Fruit fly (Drosophila melanogaster) whole organism, embryonic: ENCODE measurements around the gene PGAP2.

Source experiments
- Aef1 ChIP-seq: fragments of 200-800 bp; sonication (Bioruptor generic); IDR thresholded peaks from 3 replicates; pipeline ENCODE4 v1.3.6; 2022; ENCODE audit warnings: missing biosample characterization, missing genetic modification characterization
- Atf6 ChIP-seq: fragments of 200-800 bp; sonication (Bioruptor generic); IDR thresholded peaks from 2 replicates; pipeline ENCODE4 v1.3.6; 2022; ENCODE audit warnings: missing biosample characterization, missing genetic modification characterization
- BEAF-32 ChIP-seq: fragments of 200-800 bp; sonication (Bioruptor generic); optimal IDR thresholded peaks from 3 replicates; lab custom pipeline; 2017; ENCODE audit warnings: missing biosample characterization, missing genetic modification characterization, mild to moderate bottlenecking, moderate library complexity, missing genetic modification reagents
- CG10321 ChIP-seq: fragments of 200-800 bp; sonication (Bioruptor generic); IDR thresholded peaks from 2 replicates; pipeline ENCODE4 v1.3.6; 2022; ENCODE audit warnings: missing biosample characterization, missing genetic modification characterization
- CG11695 ChIP-seq: fragments of 200-800 bp; sonication (Bioruptor generic); IDR thresholded peaks from 3 replicates; pipeline ENCODE4 v1.3.6; 2022; ENCODE audit warnings: missing biosample characterization, missing genetic modification characterization
- CG12744 ChIP-seq: fragments of 200-800 bp; sonication (Bioruptor generic); optimal IDR thresholded peaks from 2 replicates; lab custom pipeline; 2016; ENCODE audit warnings: missing biosample characterization, missing genetic modification characterization
- CG14441 ChIP-seq: fragments of 200-800 bp; sonication (Bioruptor generic); IDR thresholded peaks from 2 replicates; pipeline ENCODE4 v1.3.6; 2022; ENCODE audit warnings: missing biosample characterization, missing genetic modification characterization
- CG14667 ChIP-seq: fragments of 200-800 bp; sonication (Bioruptor generic); IDR thresholded peaks from 2 replicates; pipeline ENCODE4 v1.3.6; 2022; ENCODE audit warnings: missing biosample characterization, missing genetic modification characterization
- CG17359 ChIP-seq: fragments of 200-800 bp; sonication (Bioruptor generic); optimal IDR thresholded peaks from 3 replicates; lab custom pipeline; 2018; ENCODE audit warnings: missing biosample characterization, mild to moderate bottlenecking, missing genetic modification characterization, moderate library complexity
- CG17568 ChIP-seq: fragments of 200-800 bp; sonication (Bioruptor generic); optimal IDR thresholded peaks from 2 replicates; lab custom pipeline; 2018; ENCODE audit warnings: missing biosample characterization, mild to moderate bottlenecking, missing genetic modification characterization, moderate library complexity
- CG18599 ChIP-seq: fragments of 200-800 bp; sonication (Bioruptor generic); optimal IDR thresholded peaks from 3 replicates; lab custom pipeline; 2017; ENCODE audit warnings: missing biosample characterization, missing genetic modification characterization, mild to moderate bottlenecking, moderate library complexity, missing genetic modification reagents
- CG18619 ChIP-seq: fragments of 200-800 bp; sonication (Bioruptor generic); optimal IDR thresholded peaks from 3 replicates; lab custom pipeline; 2017; ENCODE audit warnings: missing biosample characterization, mild to moderate bottlenecking, missing genetic modification characterization
- CG2889 ChIP-seq: fragments of 200-800 bp; sonication (Bioruptor generic); IDR thresholded peaks from 3 replicates; pipeline ENCODE4 v1.3.6; 2022; ENCODE audit warnings: missing biosample characterization, missing genetic modification characterization
- CG4282 ChIP-seq: fragments of 200-800 bp; sonication (Bioruptor generic); optimal IDR thresholded peaks from 2 replicates; lab custom pipeline; 2016; ENCODE audit warnings: missing biosample characterization, missing genetic modification characterization
- CG5180 ChIP-seq: fragments of 200-800 bp; sonication (Bioruptor generic); optimal IDR thresholded peaks from 3 replicates; lab custom pipeline; 2017; ENCODE audit warnings: missing biosample characterization, missing genetic modification characterization, mild to moderate bottlenecking, moderate library complexity, missing genetic modification reagents
- CG6683 ChIP-seq: fragments of 200-800 bp; sonication (Bioruptor generic); optimal IDR thresholded peaks from 2 replicates; lab custom pipeline; 2017; ENCODE audit warnings: missing biosample characterization, mild to moderate bottlenecking, missing genetic modification characterization, missing genetic modification reagents
- CG6813 ChIP-seq: fragments of 200-800 bp; sonication (Bioruptor generic); optimal IDR thresholded peaks from 2 replicates; lab custom pipeline; 2017; ENCODE audit warnings: missing biosample characterization, missing genetic modification characterization, mild to moderate bottlenecking, moderate library complexity, missing genetic modification reagents
- CG7271 ChIP-seq: fragments of 200-800 bp; sonication (Bioruptor generic); optimal IDR thresholded peaks from 2 replicates; lab custom pipeline; 2018; ENCODE audit warnings: missing biosample characterization, mild to moderate bottlenecking, missing genetic modification characterization, moderate library complexity
- CG7745 ChIP-seq: fragments of 200-800 bp; sonication (Bioruptor generic); optimal IDR thresholded peaks from 2 replicates; lab custom pipeline; 2018; ENCODE audit warnings: missing biosample characterization, mild to moderate bottlenecking, missing genetic modification characterization, moderate library complexity
- CG7928 ChIP-seq: fragments of 200-800 bp; sonication (Bioruptor generic); optimal IDR thresholded peaks from 2 replicates; lab custom pipeline; 2017; ENCODE audit warnings: missing biosample characterization, mild to moderate bottlenecking, missing genetic modification characterization
- CG8281 ChIP-seq: fragments of 200-800 bp; sonication (Bioruptor generic); optimal IDR thresholded peaks from 2 replicates; lab custom pipeline; 2018; ENCODE audit warnings: missing biosample characterization, mild to moderate bottlenecking, missing genetic modification characterization, moderate library complexity
- CG9876 ChIP-seq: fragments of 200-800 bp; sonication (Bioruptor generic); optimal IDR thresholded peaks from 2 replicates; lab custom pipeline; 2016; ENCODE audit warnings: missing biosample characterization, missing genetic modification characterization
- H15 ChIP-seq: fragments of 200-800 bp; sonication (Bioruptor generic); IDR thresholded peaks from 3 replicates; pipeline ENCODE4 v1.3.6; 2022; ENCODE audit warnings: missing biosample characterization, missing genetic modification characterization
- HLHmδ ChIP-seq: fragments of 200-800 bp; sonication (Bioruptor generic); optimal IDR thresholded peaks from 2 replicates; lab custom pipeline; 2018; ENCODE audit warnings: missing biosample characterization, mild to moderate bottlenecking, missing genetic modification characterization, moderate library complexity
- Hr78 ChIP-seq, 2 experiments: fragments of 200-800 bp in 1 of 2; fragments of >200 bp in 1 of 2; sonication (Bioruptor generic) in 1 of 2; optimal IDR thresholded peaks; 2 replicates each; lab custom pipeline; 2017 to 2019; ENCODE audit warnings: missing biosample characterization in 2 of 2, missing genetic modification characterization in 2 of 2, mild to moderate bottlenecking in 1 of 2, moderate library complexity in 1 of 2
- Kr ChIP-seq: fragments of 200-800 bp; sonication (Bioruptor generic); optimal IDR thresholded peaks from 2 replicates; lab custom pipeline; 2017; ENCODE audit warnings: missing biosample characterization, mild to moderate bottlenecking, missing genetic modification characterization
- MESR4 ChIP-seq: fragments of 200-800 bp; sonication (Bioruptor generic); optimal IDR thresholded peaks from 2 replicates; lab custom pipeline; 2018; ENCODE audit warnings: missing biosample characterization, mild to moderate bottlenecking, missing genetic modification characterization, moderate library complexity
- Pdp1 ChIP-seq, 2 experiments: fragments of 200-800 bp; sonication (Bioruptor generic); optimal IDR thresholded peaks; 3 replicates each; lab custom pipeline; 2016; ENCODE audit warnings: missing biosample characterization in 2 of 2, missing genetic modification characterization in 2 of 2, mild to moderate bottlenecking in 1 of 2, moderate library complexity in 1 of 2
- Poxn ChIP-seq: fragments of 200-800 bp; sonication (Bioruptor generic); IDR thresholded peaks from 2 replicates; pipeline ENCODE4 v1.3.6; 2022; ENCODE audit warnings: missing biosample characterization, missing genetic modification characterization
- Rfx ChIP-seq: fragments of 200-800 bp; sonication (Bioruptor generic); IDR thresholded peaks from 2 replicates; pipeline ENCODE4 v1.3.6; 2022; ENCODE audit warnings: missing biosample characterization, missing genetic modification characterization
- Rx ChIP-seq: fragments of 200-800 bp; sonication (Bioruptor generic); IDR thresholded peaks from 2 replicates; pipeline ENCODE4 v1.3.6; 2022; ENCODE audit warnings: missing biosample characterization, missing genetic modification characterization
- Sox100B ChIP-seq: fragments of 200-800 bp; sonication (Bioruptor generic); optimal IDR thresholded peaks from 3 replicates; lab custom pipeline; 2018; ENCODE audit warnings: missing biosample characterization, mild to moderate bottlenecking, missing genetic modification characterization
- ab ChIP-seq: fragments of 200-800 bp; sonication (Bioruptor generic); optimal IDR thresholded peaks from 2 replicates; lab custom pipeline; 2016; ENCODE audit warnings: missing biosample characterization, missing genetic modification characterization
- ase ChIP-seq: fragments of 200-800 bp; sonication (Bioruptor generic); IDR thresholded peaks from 3 replicates; pipeline ENCODE4 v1.3.6; 2022; ENCODE audit warnings: missing biosample characterization, missing genetic modification characterization
- cad ChIP-seq: fragments of >200 bp; optimal IDR thresholded peaks from 2 replicates; lab custom pipeline; 2017; ENCODE audit warnings: missing biosample characterization, missing genetic modification characterization
- dmrt11E ChIP-seq: fragments of 200-800 bp; sonication (Bioruptor generic); optimal IDR thresholded peaks from 3 replicates; lab custom pipeline; 2018; ENCODE audit warnings: missing biosample characterization, mild to moderate bottlenecking, missing genetic modification characterization, moderate library complexity
- exex ChIP-seq: fragments of 200-800 bp; sonication (Bioruptor generic); optimal IDR thresholded peaks from 4 replicates; lab custom pipeline; 2018; ENCODE audit warnings: missing biosample characterization, mild to moderate bottlenecking, missing genetic modification characterization, moderate library complexity
- ham ChIP-seq: fragments of 200-800 bp; sonication (Bioruptor generic); IDR thresholded peaks from 2 replicates; pipeline ENCODE4 v1.3.6; 2022; ENCODE audit warnings: missing biosample characterization, missing genetic modification characterization
- insv ChIP-seq, 2 experiments: fragments of 200-800 bp; sonication (Bioruptor generic); optimal IDR thresholded peaks; 3 replicates each; lab custom pipeline; 2016 to 2018; ENCODE audit warnings: missing biosample characterization in 2 of 2, missing genetic modification characterization in 2 of 2
- maf-S ChIP-seq: fragments of 200-800 bp; sonication (Bioruptor generic); optimal IDR thresholded peaks from 2 replicates; lab custom pipeline; 2016; ENCODE audit warnings: missing biosample characterization, missing genetic modification characterization
- otp ChIP-seq: fragments of 200-800 bp; sonication (Bioruptor generic); IDR thresholded peaks from 3 replicates; pipeline ENCODE4, ENCODE4 v1.3.6; 2022; ENCODE audit warnings: missing biosample characterization, missing genetic modification characterization
- pho ChIP-seq: fragments of 200-800 bp; sonication (Bioruptor generic); optimal IDR thresholded peaks from 2 replicates; lab custom pipeline; 2016; ENCODE audit warnings: missing biosample characterization, missing genetic modification characterization
- phol ChIP-seq: fragments of 200-800 bp; sonication (Bioruptor generic); optimal IDR thresholded peaks from 3 replicates; lab custom pipeline; 2018; ENCODE audit warnings: missing biosample characterization, mild to moderate bottlenecking, missing genetic modification characterization, moderate library complexity
- run ChIP-seq: fragments of 200-800 bp; sonication (Bioruptor generic); optimal IDR thresholded peaks from 3 replicates; lab custom pipeline; 2018; ENCODE audit warnings: missing biosample characterization, mild to moderate bottlenecking, missing genetic modification characterization
- so ChIP-seq: fragments of 200-800 bp; sonication (Bioruptor generic); IDR thresholded peaks from 3 replicates; pipeline ENCODE4 v1.3.6; 2022; ENCODE audit warnings: missing biosample characterization, missing genetic modification characterization
- sob ChIP-seq: fragments of 200-800 bp; sonication (Bioruptor generic); IDR thresholded peaks from 2 replicates; pipeline ENCODE4 v1.3.6; 2022; ENCODE audit warnings: missing biosample characterization, missing genetic modification characterization
- ttk ChIP-seq: fragments of 200-800 bp; sonication (Bioruptor generic); IDR thresholded peaks from 2 replicates; pipeline ENCODE4 v2.1.2; 2022; ENCODE audit warnings: missing biosample characterization, missing genetic modification characterization
- vnd ChIP-seq: fragments of 200-800 bp; sonication (Bioruptor generic); IDR thresholded peaks from 3 replicates; pipeline ENCODE4 v1.3.6; 2022; ENCODE audit warnings: missing biosample characterization, missing genetic modification characterization; ENCODE audit not compliant: partially characterized antibody

The PGAP2 gene

DNA sequence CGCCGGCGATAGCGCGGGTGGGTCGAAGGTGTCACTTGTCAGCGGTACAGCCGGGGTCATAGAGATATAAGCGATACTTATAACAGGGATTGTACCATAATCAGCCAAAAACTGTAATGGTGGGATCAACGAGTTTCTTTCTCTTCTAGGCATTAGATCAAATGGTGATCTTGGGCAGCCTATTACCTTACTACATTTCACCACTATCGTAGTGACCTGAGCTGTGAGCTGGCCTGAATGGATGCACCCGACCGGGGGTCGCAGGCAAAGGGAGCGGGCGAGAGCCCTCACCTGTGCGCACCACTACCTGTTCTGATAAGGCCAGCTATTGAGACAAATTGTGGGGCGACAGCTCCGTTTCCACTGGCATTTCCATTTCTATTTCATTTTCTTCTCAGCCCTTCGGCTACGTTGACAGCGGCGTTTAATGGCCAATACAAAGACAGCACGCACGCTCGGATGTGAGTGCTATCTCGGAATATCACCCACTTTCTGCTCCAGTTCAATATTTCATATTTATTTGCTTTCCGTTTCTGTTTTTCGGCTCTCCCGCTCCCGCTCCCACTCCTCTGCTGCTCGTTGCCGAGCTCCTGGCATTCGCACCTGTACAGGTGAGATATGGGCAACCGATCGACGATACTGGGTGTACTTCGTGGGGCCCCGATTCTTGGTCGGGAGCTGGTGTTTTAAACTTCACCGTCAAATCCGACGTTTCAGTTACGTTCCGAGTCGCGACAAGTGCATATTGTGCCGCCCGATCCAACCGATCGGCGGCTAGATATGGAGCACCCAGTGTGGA lies 37.6 kb upstream of the PGAP2 start (continued):
- peak; percentile 77 for TF ChIP-seq Rx (GFP tag; lab: Robert Waterston, UW)
- TF ChIP-seq CG5180 (GFP tag; lab: Kevin White, UChicago): peak; percentile 61
- peak; percentile 46 for TF ChIP-seq exex (tag; lab: Kevin White, UChicago)
- no peak for TF ChIP-seq BEAF-32 (GFP tag; lab: Kevin White, UChicago)
- peak; percentile 27; the same call in 1 of the 2 replicates for TF ChIP-seq CG10321
- TF ChIP-seq Atf6 (GFP tag; lab: Robert Waterston, UW): peak; percentile 35; the same call in 1 of the 2 replicates
- TF ChIP-seq run (tag; lab: Kevin White, UChicago): no peak
- TF ChIP-seq CG4282: no peak
- peak; percentile 80 for TF ChIP-seq CG14441
- TF ChIP-seq CG14667 (GFP tag; lab: Robert Waterston, UW): peak; percentile 74
- TF ChIP-seq CG12744 (GFP tag; lab: Kevin White, UChicago): no peak
- peak; percentile 21 for TF ChIP-seq maf-S (GFP tag; lab: Kevin White, UChicago)
- TF ChIP-seq Hr78 (GFP tag; optimal IDR thresholded peaks at IDR 0.05; lab: Kevin White, UChicago): peak in 1 of 2 experiments; percentile 99
- peak; percentile 48 for TF ChIP-seq CG8281 (tag; lab: Kevin White, UChicago)
- peak; percentile 79 for TF ChIP-seq ase (GFP tag; lab: Robert Waterston, UW)
- TF ChIP-seq CG7928 (GFP tag; lab: Kevin White, UChicago): no peak
- no peak for TF ChIP-seq vnd (GFP tag; lab: Robert Waterston, UW)
- TF ChIP-seq dmrt11E (tag; lab: Kevin White, UChicago): peak; percentile 77
- peak; percentile 75 for TF ChIP-seq CG18599 (GFP tag; lab: Kevin White, UChicago)
- peak; percentile 85 for TF ChIP-seq H15 (GFP tag; lab: Robert Waterston, UW)
- TF ChIP-seq CG6813 (GFP tag; lab: Kevin White, UChicago): peak; percentile 66
- TF ChIP-seq Rfx: peak; percentile 76
- no peak for TF ChIP-seq CG17568
- TF ChIP-seq Sox100B: peak; percentile 72
- no peak for TF ChIP-seq Poxn
- TF ChIP-seq sob (GFP tag; lab: Robert Waterston, UW): peak; percentile 68; the same call in 1 of the 2 replicates
- TF ChIP-seq CG7745 (tag; lab: Kevin White, UChicago): no peak
- peak; percentile 24 for TF ChIP-seq CG9876 (GFP tag; lab: Kevin White, UChicago)
- no peak for TF ChIP-seq insv (GFP tag; optimal IDR thresholded peaks at IDR 0.05; lab: Kevin White, UChicago)
- TF ChIP-seq so (GFP tag; lab: Robert Waterston, UW): peak; percentile 83
- peak; percentile 86 for TF ChIP-seq CG11695 (GFP tag; lab: Robert Waterston, UW)
- TF ChIP-seq CG7271 (tag; lab: Kevin White, UChicago): peak; percentile 20
- peak; percentile 89 for TF ChIP-seq CG17359 (tag; lab: Kevin White, UChicago)
- TF ChIP-seq ab (GFP tag; lab: Kevin White, UChicago): peak; percentile 40
- TF ChIP-seq pho (GFP tag; lab: Kevin White, UChicago): no peak
- TF ChIP-seq cad (GFP tag; lab: Kevin White, UChicago): no peak
- peak; percentile 53 to 57 for TF ChIP-seq Pdp1 (GFP tag; optimal IDR thresholded peaks at IDR 0.05; lab: Kevin White, UChicago)
- no peak for TF ChIP-seq Kr (GFP tag; lab: Kevin White, UChicago)
- TF ChIP-seq HLHmδ: no peak
- TF ChIP-seq CG18619 (GFP tag; lab: Kevin White, UChicago): peak; percentile 68
- no peak for TF ChIP-seq MESR4 (GFP tag; lab: Kevin White, UChicago)
- peak; percentile 87 for TF ChIP-seq ttk (GFP tag; lab: Robert Waterston, UW)
- TF ChIP-seq ham: 0 out of 2 replicates have a peak, but pooled peaks have one; percentile 26
- peak; percentile 66 for TF ChIP-seq Aef1 (GFP tag; lab: Robert Waterston, UW)
- peak; percentile 50 for TF ChIP-seq CG6683 (GFP tag; lab: Kevin White, UChicago)
- peak; percentile 89 for TF ChIP-seq otp (GFP tag; lab: Robert Waterston, UW)
- TF ChIP-seq phol: peak; percentile 79
- no peak for TF ChIP-seq CG2889 (GFP tag; lab: Robert Waterston, UW)
